Worm (Caenorhabditis elegans) whole organism, L2 larva: ENCODE data around the gene F56C3.4.

ENCODE experiments used
- snpc-4 ChIP-seq: fragments of 150-350 bp; optimal IDR thresholded peaks from 2 replicates; lab custom pipeline; 2014; ENCODE audit warnings: missing biosample characterization, missing genetic modification characterization
- ztf-1 ChIP-seq: fragments of 200-800 bp; sonication (Bioruptor generic); conservative IDR thresholded peaks from 2 replicates; pipeline ENCODE4 v1.3.6; 2022; ENCODE audit warnings: missing genetic modification characterization, missing compliant biosample characterization
- ztf-11 ChIP-seq: sonication (generic microtip); optimal IDR thresholded peaks from 2 replicates; lab custom pipeline; 2017; ENCODE audit warnings: missing biosample characterization, missing genetic modification characterization

- TF ChIP-seq ztf-11 (tag; lab: Kevin White, UChicago) (no peak), ztf-1 (GFP tag; lab: Robert Waterston, UW) (no peak), snpc-4 (tag; lab: Kevin White, UChicago) (no peak)
Measured at ce11 chrX:1401259-1401658, 40.7 kb upstream of the F56C3.4 start, which contains the start of gene ZK402.5.
